Worm (Caenorhabditis elegans) whole organism, L2 larva: ENCODE data around the gene F55A11.11.

Experiments used
- aly-2 ChIP-seq: fragments of 150-350 bp; optimal IDR thresholded peaks from 2 replicates; lab custom pipeline; 2014; ENCODE audit warnings: missing biosample characterization, missing genetic modification characterization
- unc-39 ChIP-seq: fragments of 150-350 bp; optimal IDR thresholded peaks from 2 replicates; lab custom pipeline; 2014; ENCODE audit warnings: missing biosample characterization, missing genetic modification characterization
- ztf-4 ChIP-seq: fragments of 150-350 bp; optimal IDR thresholded peaks from 2 replicates; lab custom pipeline; 2014; ENCODE audit warnings: missing biosample characterization, missing genetic modification characterization

DNA sequence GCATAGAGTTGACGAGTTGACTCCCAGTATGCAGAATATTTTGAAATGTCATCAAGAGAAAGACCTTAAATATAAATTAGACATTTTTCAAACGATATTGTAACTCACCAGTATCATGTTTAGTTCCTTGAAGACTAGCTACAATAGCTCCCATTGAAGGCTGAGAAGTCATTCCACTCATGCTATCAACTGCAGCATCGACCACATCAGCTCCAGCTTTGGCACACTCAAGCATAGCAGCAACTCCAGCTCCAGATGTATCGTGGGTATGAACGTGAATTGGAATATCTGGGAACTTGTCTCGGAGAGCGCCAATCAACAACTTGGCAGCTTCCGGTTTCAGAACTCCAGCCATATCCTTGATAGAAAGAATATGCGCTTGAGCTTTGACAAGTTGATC is 36.5 kb downstream of the F55A11.11 start:
- TF ChIP-seq ztf-4 (tag; lab: Kevin White, UChicago) = no peak
- no peak for TF ChIP-seq aly-2 (tag; lab: Kevin White, UChicago)
- TF ChIP-seq unc-39 = no peak
